Worm (Caenorhabditis elegans): ENCODE data around the gene ppm-1.G.

The ppm-1.G gene

ce11 chrIII:819313-819712 is 35.8 kb downstream of the ppm-1.G start:
- TF ChIP-seq ets-7 (tag; optimal IDR thresholded peaks at IDR 0.05) (no peak), F13C5.2 (tag; optimal IDR thresholded peaks at IDR 0.05) (no peak), ceh-36 (tag; optimal IDR thresholded peaks at IDR 0.05) (no peak), tbx-11 (GFP tag; IDR thresholded peaks at IDR 0.05) (no peak), pes-1 (GFP tag; IDR thresholded peaks at IDR 0.05) (no peak), hmbx-1 (tag; optimal IDR thresholded peaks at IDR 0.05) (no peak), B0310.2 (tag; optimal IDR thresholded peaks at IDR 0.05) (no peak)

ce11 chrIII:822546-823272 is 39.2 kb downstream of the ppm-1.G start, which contains the start of gene clec-149:
Gene clec-149 (plus strand): TSS chrIII:823222.
- TF ChIP-seq ceh-36 (tag; optimal IDR thresholded peaks at IDR 0.05) (no peak), hmbx-1 (tag; optimal IDR thresholded peaks at IDR 0.05) (no peak), aly-1 (tag; optimal IDR thresholded peaks at IDR 0.05) (no peak), ama-1 (optimal IDR thresholded peaks at IDR 0.05) (no peak), F13C5.2 (tag; optimal IDR thresholded peaks at IDR 0.05) (no peak), tra-4 (tag; optimal IDR thresholded peaks at IDR 0.05) (no peak), ceh-13 (GFP tag; optimal IDR thresholded peaks at IDR 0.05) (no peak), flt-1 (GFP tag; IDR thresholded peaks at IDR 0.05) (no peak), hmg-4 (GFP tag; optimal IDR thresholded peaks at IDR 0.05) (no peak), scrt-1 (GFP tag; IDR thresholded peaks at IDR 0.05) (no peak), hnd-1 (tag; optimal IDR thresholded peaks at IDR 0.05) (no peak), sea-1 (GFP tag; conservative IDR thresholded peaks at IDR 0.05) (no peak)

DNA sequence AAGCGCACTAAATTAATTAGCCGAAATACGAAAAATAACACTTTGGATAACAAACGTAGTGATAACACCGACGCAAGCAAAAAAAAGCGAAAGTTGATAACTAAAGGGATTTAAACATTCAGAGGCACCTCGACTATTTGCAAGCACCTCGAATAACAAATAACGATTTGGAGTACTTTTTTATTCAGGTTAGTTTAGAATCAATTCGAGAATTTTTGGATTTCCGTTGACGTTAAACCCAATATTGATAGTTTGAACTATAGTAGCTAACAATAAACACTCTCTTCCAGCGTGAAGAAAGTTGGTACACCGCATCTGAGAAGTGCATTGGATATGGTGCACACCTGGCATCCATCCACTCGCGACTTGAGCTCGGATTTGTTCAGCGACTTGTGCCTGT is 41.8 kb downstream of the ppm-1.G start:
- TF ChIP-seq hnd-1 (tag; optimal IDR thresholded peaks at IDR 0.05): no peak

DNA sequence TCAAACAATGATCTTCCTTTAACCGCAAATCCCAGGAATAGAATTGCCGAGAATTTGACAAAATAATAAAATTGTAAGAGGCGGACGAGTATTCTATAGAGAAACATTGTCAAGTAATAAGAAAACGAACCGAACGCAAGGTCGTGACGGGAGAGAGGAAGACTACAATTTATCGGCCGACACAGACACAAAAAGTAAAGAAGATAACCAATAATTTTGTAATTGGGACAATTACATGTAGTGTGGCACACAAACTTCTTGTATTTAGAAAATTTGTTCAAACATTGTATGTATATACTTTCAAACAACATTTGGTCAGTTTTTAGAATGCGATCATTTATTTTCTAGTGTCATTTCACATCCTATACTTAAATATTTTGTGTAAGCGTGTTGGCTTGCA is 48.5 kb downstream of the ppm-1.G start, which contains the start of gene ceeh-1:
ceeh-1 (minus strand) TSS at position 317 of the 400 bp plus-strand sequence.
- TF ChIP-seq pes-1 (GFP tag; IDR thresholded peaks at IDR 0.05): no peak
- no peak for TF ChIP-seq F13C5.2 (tag; optimal IDR thresholded peaks at IDR 0.05)
- TF ChIP-seq tbx-37 (GFP tag; conservative IDR thresholded peaks at IDR 0.05): no peak
- no peak for TF ChIP-seq ets-7 (tag; optimal IDR thresholded peaks at IDR 0.05)
- no peak for TF ChIP-seq flt-1 (GFP tag; IDR thresholded peaks at IDR 0.05)
- TF ChIP-seq hnd-1 (tag; optimal IDR thresholded peaks at IDR 0.05): no peak
- no peak for TF ChIP-seq sea-1 (GFP tag; conservative IDR thresholded peaks at IDR 0.05)
- no peak for TF ChIP-seq scrt-1 (GFP tag; IDR thresholded peaks at IDR 0.05)
- TF ChIP-seq ama-1 (optimal IDR thresholded peaks at IDR 0.05): no peak
- TF ChIP-seq tra-4 (tag; optimal IDR thresholded peaks at IDR 0.05): no peak
- no peak for TF ChIP-seq B0310.2 (tag; optimal IDR thresholded peaks at IDR 0.05)
- TF ChIP-seq tbx-11 (GFP tag; IDR thresholded peaks at IDR 0.05): no peak
- no peak for TF ChIP-seq hmbx-1 (tag; optimal IDR thresholded peaks at IDR 0.05)
- TF ChIP-seq hmg-4 (GFP tag; optimal IDR thresholded peaks at IDR 0.05): no peak
- no peak for TF ChIP-seq aly-1 (tag; optimal IDR thresholded peaks at IDR 0.05)
- no peak for TF ChIP-seq ceh-36 (tag; optimal IDR thresholded peaks at IDR 0.05)
- TF ChIP-seq ceh-13 (GFP tag; optimal IDR thresholded peaks at IDR 0.05): no peak

- TF ChIP-seq B0310.2 (tag; optimal IDR thresholded peaks at IDR 0.05) (no peak), hnd-1 (tag; optimal IDR thresholded peaks at IDR 0.05) (no peak), pes-1 (GFP tag; IDR thresholded peaks at IDR 0.05) (no peak), scrt-1 (GFP tag; IDR thresholded peaks at IDR 0.05) (no peak), tra-4 (tag; optimal IDR thresholded peaks at IDR 0.05) (no peak), ets-7 (tag; optimal IDR thresholded peaks at IDR 0.05) (no peak), flt-1 (GFP tag; IDR thresholded peaks at IDR 0.05) (no peak), hmbx-1 (tag; optimal IDR thresholded peaks at IDR 0.05) (no peak), ama-1 (optimal IDR thresholded peaks at IDR 0.05) (no peak), tbx-11 (GFP tag; IDR thresholded peaks at IDR 0.05) (no peak), ceh-36 (tag; optimal IDR thresholded peaks at IDR 0.05) (no peak), F13C5.2 (tag; optimal IDR thresholded peaks at IDR 0.05) (no peak), ceh-13 (GFP tag; optimal IDR thresholded peaks at IDR 0.05) (no peak), tbx-37 (GFP tag; conservative IDR thresholded peaks at IDR 0.05) (no peak), sea-1 (GFP tag; conservative IDR thresholded peaks at IDR 0.05) (no peak), hmg-4 (GFP tag; optimal IDR thresholded peaks at IDR 0.05) (no peak), aly-1 (tag; optimal IDR thresholded peaks at IDR 0.05) (no peak)
Observed at ce11 chrIII:832855-833504, 49.5 kb downstream of the ppm-1.G start, which contains the start of gene zip-2. Gene zip-2 (plus strand): TSS chrIII:832982.

DNA sequence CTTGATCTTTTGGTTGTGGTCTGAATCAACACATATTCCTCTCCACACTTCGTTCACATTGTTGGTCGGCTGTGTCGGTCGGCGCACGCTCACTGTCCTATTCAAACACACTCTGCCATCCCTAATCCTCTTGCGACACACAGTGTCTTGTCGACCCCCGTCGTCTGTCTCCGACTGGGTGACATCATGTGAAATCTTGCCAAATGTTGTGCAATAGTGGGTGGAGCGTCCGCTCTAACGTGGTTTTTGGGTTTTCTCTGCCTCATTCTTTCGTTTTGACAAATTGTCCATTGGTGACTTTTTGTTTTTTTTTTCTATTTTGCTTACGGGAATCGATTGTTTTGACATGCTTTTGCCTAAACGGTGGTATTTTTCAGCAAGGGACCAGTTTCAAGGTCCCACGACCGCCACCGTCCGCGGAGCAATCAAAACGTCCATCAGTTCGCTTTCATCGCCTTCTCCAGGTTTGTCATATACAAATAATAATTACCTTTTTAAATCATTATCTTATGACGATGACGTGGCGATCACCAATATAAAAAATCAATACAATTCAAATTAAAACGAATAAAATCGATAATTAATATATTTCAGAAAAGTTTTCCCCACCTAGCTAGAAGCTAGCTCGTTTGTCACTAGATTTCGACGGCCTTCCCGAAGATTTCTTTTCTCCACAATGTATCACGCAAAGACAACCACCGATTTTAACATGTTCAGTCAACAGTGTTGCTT is 50.4 kb downstream of the ppm-1.G start:
- TF ChIP-seq F13C5.2 (tag; optimal IDR thresholded peaks at IDR 0.05): peak; percentile 48
- TF ChIP-seq ceh-36 (tag; optimal IDR thresholded peaks at IDR 0.05): no peak
- peak; percentile 76 for TF ChIP-seq hmg-4 (GFP tag; optimal IDR thresholded peaks at IDR 0.05)
- no peak for TF ChIP-seq pes-1 (GFP tag; IDR thresholded peaks at IDR 0.05)
- TF ChIP-seq ets-7 (tag; optimal IDR thresholded peaks at IDR 0.05): no peak
- TF ChIP-seq sea-1 (GFP tag; conservative IDR thresholded peaks at IDR 0.05): 0 out of 2 replicates have a peak, but pooled peaks have one; percentile 53
- peak; percentile 54 for TF ChIP-seq flt-1 (GFP tag; IDR thresholded peaks at IDR 0.05)
- no peak for TF ChIP-seq scrt-1 (GFP tag; IDR thresholded peaks at IDR 0.05)
- no peak for TF ChIP-seq tbx-11 (GFP tag; IDR thresholded peaks at IDR 0.05)
- no peak for TF ChIP-seq B0310.2 (tag; optimal IDR thresholded peaks at IDR 0.05)
- no peak for TF ChIP-seq aly-1 (tag; optimal IDR thresholded peaks at IDR 0.05)
- no peak for TF ChIP-seq hnd-1 (tag; optimal IDR thresholded peaks at IDR 0.05)
- TF ChIP-seq tbx-37 (GFP tag; conservative IDR thresholded peaks at IDR 0.05): 0 out of 2 replicates have a peak, but pooled peaks have one; percentile 13
- TF ChIP-seq ceh-13 (GFP tag; optimal IDR thresholded peaks at IDR 0.05): no peak
- TF ChIP-seq hmbx-1 (tag; optimal IDR thresholded peaks at IDR 0.05): no peak
- no peak for TF ChIP-seq tra-4 (tag; optimal IDR thresholded peaks at IDR 0.05)
- peak; percentile 16 for TF ChIP-seq ama-1 (optimal IDR thresholded peaks at IDR 0.05)

Data from whole organism, early embryonic.